Worm (Caenorhabditis elegans) whole organism, L1 larva: ENCODE results near the gene C45B11.2.
A peak's percentile ranks its signal among the peaks of the same experiment; 100 is the strongest.

Experiments used
- C34B4.2 ChIP-seq: sonication (generic microtip); optimal IDR thresholded peaks from 2 replicates; lab custom pipeline; 2017; ENCODE audit warnings: mild to moderate bottlenecking, missing genetic modification characterization, missing compliant biosample characterization
- aha-1 ChIP-seq: fragments of 150-350 bp; optimal IDR thresholded peaks from 2 replicates; lab custom pipeline; 2014; ENCODE audit warnings: missing biosample characterization, missing genetic modification characterization
- alr-1 ChIP-seq: fragments of 200-800 bp; sonication (Bioruptor generic); optimal IDR thresholded peaks from 2 replicates; lab custom pipeline; 2018; ENCODE audit warnings: borderline replicate concordance, mild to moderate bottlenecking, missing genetic modification characterization, missing compliant biosample characterization
- aly-2 ChIP-seq: fragments of 150-350 bp; optimal IDR thresholded peaks from 2 replicates; lab custom pipeline; 2014; ENCODE audit warnings: missing biosample characterization, missing genetic modification characterization
- blmp-1 ChIP-seq: fragments of 150-350 bp; optimal IDR thresholded peaks from 2 replicates; lab custom pipeline; 2014; ENCODE audit warnings: missing biosample characterization, missing genetic modification characterization
- ceh-63 ChIP-seq: fragments of 200-800 bp; sonication (Bioruptor generic); optimal IDR thresholded peaks from 2 replicates; lab custom pipeline; 2018; ENCODE audit warnings: mild to moderate bottlenecking, missing genetic modification characterization, missing compliant biosample characterization
- ceh-82 ChIP-seq, 3 experiments: fragments of 150-350 bp in 1 of 3; sonication (generic microtip) in 2 of 3; optimal IDR thresholded peaks; 2 replicates each; lab custom pipeline; 2014 to 2017; ENCODE audit warnings: missing biosample characterization in 3 of 3, missing genetic modification characterization in 3 of 3
- dpl-1 ChIP-seq, 3 experiments: fragments of 150-350 bp in 2 of 3; sonication (generic microtip) in 1 of 3; optimal IDR thresholded peaks; 2 replicates each; lab custom pipeline; 2014 to 2017; ENCODE audit warnings: missing biosample characterization in 3 of 3, missing genetic modification characterization in 3 of 3, missing genetic modification reagents in 3 of 3
- efl-1 ChIP-seq, 4 experiments: fragments of 150-350 bp; optimal IDR thresholded peaks in 3 of 4; peaks in 1 of 4; 1 replicate in 1 of 4; 2 replicates in 3 of 4; lab custom pipeline; 2014; ENCODE audit warnings: missing biosample characterization in 2 of 4, missing genetic modification characterization in 2 of 4, missing genetic modification reagents in 2 of 4
- elt-3 ChIP-seq, 6 experiments: fragments of 150-350 bp in 1 of 6; sonication (generic microtip); optimal IDR thresholded peaks; 2 replicates each; lab custom pipeline; 2017 to 2018; ENCODE audit warnings: missing biosample characterization in 6 of 6, missing genetic modification characterization in 6 of 6, inconsistent platforms in 1 of 6
- fkh-10 ChIP-seq: sonication (generic microtip); optimal IDR thresholded peaks from 2 replicates; lab custom pipeline; 2017; ENCODE audit warnings: missing biosample characterization, missing genetic modification reagents, missing genetic modification characterization
- grh-1 ChIP-seq: fragments of 200-800 bp; sonication (Bioruptor generic); IDR thresholded peaks from 2 replicates; pipeline ENCODE4 v1.3.6; 2022; ENCODE audit warnings: missing genetic modification reagents, missing genetic modification characterization, missing compliant biosample characterization
- irx-1 ChIP-seq: sonication (generic microtip); optimal IDR thresholded peaks from 2 replicates; lab custom pipeline; 2016; ENCODE audit warnings: missing genetic modification characterization, missing compliant biosample characterization
- isw-1 ChIP-seq: fragments of 200-800 bp; sonication (Bioruptor generic); IDR thresholded peaks from 2 replicates; pipeline ENCODE4 v1.3.6; 2022; ENCODE audit warnings: missing genetic modification characterization, missing compliant biosample characterization
- jun-1 ChIP-seq: fragments of 150-350 bp; optimal IDR thresholded peaks from 2 replicates; lab custom pipeline; 2014; ENCODE audit warnings: missing biosample characterization, missing genetic modification reagents, missing genetic modification characterization
- lin-13 ChIP-seq: fragments of 150-350 bp; optimal IDR thresholded peaks from 2 replicates; lab custom pipeline; 2014; ENCODE audit warnings: missing biosample characterization, missing genetic modification reagents, missing genetic modification characterization
- lin-14 ChIP-seq: fragments of 200-800 bp; sonication (Bioruptor generic); optimal IDR thresholded peaks from 2 replicates; lab custom pipeline; 2018; ENCODE audit warnings: mild to moderate bottlenecking, missing genetic modification characterization, moderate library complexity, missing compliant biosample characterization
- lin-15B ChIP-seq: fragments of 150-350 bp; sonication (generic microtip); optimal IDR thresholded peaks from 3 replicates; lab custom pipeline; 2014; ENCODE audit warnings: missing biosample characterization, missing genetic modification characterization
- lin-35 ChIP-seq, 2 experiments: fragments of 150-350 bp; optimal IDR thresholded peaks; 2 replicates each; lab custom pipeline; 2014; ENCODE audit warnings: missing biosample characterization in 2 of 2, missing genetic modification characterization in 2 of 2, missing genetic modification reagents in 2 of 2
- lir-3 ChIP-seq: sonication (generic microtip); optimal IDR thresholded peaks from 2 replicates; lab custom pipeline; 2016; ENCODE audit warnings: mild to moderate bottlenecking, missing genetic modification characterization, moderate library complexity, missing compliant biosample characterization; ENCODE audit not compliant: poor library complexity
- lsy-2 ChIP-seq, 2 experiments: fragments of 150-350 bp; optimal IDR thresholded peaks; 2 replicates each; lab custom pipeline; 2014; ENCODE audit warnings: missing biosample characterization in 2 of 2, missing genetic modification characterization in 2 of 2
- mdl-1 ChIP-seq, 2 experiments: fragments of 150-350 bp; optimal IDR thresholded peaks; 2 replicates each; lab custom pipeline; 2014 to 2017; ENCODE audit warnings: missing biosample characterization in 2 of 2, missing genetic modification characterization in 2 of 2, inconsistent platforms in 1 of 2
- nhr-12 ChIP-seq: sonication (generic microtip); optimal IDR thresholded peaks from 2 replicates; lab custom pipeline; 2017; ENCODE audit warnings: missing biosample characterization, missing genetic modification characterization
- nhr-19 ChIP-seq: fragments of 200-800 bp; sonication (Bioruptor generic); conservative IDR thresholded peaks from 2 replicates; pipeline ENCODE4 v1.3.6; 2022; ENCODE audit warnings: missing genetic modification characterization, missing compliant biosample characterization
- nhr-47 ChIP-seq: sonication (generic microtip); optimal IDR thresholded peaks from 2 replicates; lab custom pipeline; 2016; ENCODE audit warnings: mild to moderate bottlenecking, missing genetic modification characterization, moderate library complexity, missing compliant biosample characterization
- nhr-71 ChIP-seq: sonication (generic microtip); optimal IDR thresholded peaks from 2 replicates; lab custom pipeline; 2016; ENCODE audit warnings: mild to moderate bottlenecking, missing genetic modification characterization, moderate library complexity, missing compliant biosample characterization
- nhr-76 ChIP-seq: sonication (generic microtip); optimal IDR thresholded peaks from 2 replicates; lab custom pipeline; 2017; ENCODE audit warnings: missing biosample characterization, missing genetic modification characterization
- nhr-77 ChIP-seq: fragments of 150-350 bp; optimal IDR thresholded peaks from 2 replicates; lab custom pipeline; 2014; ENCODE audit warnings: missing biosample characterization, missing genetic modification characterization
- nhr-84 ChIP-seq: sonication (generic microtip); optimal IDR thresholded peaks from 2 replicates; lab custom pipeline; 2017; ENCODE audit warnings: missing biosample characterization, missing genetic modification characterization
- nhr-85 ChIP-seq: sonication (generic microtip); peaks from one replicate; lab custom pipeline; 2016; ENCODE audit warnings: missing genetic modification characterization, inconsistent platforms, missing compliant biosample characterization
- nhr-90 ChIP-seq: sonication (generic microtip); optimal IDR thresholded peaks from 2 replicates; lab custom pipeline; 2016; ENCODE audit warnings: mild to moderate bottlenecking, missing genetic modification characterization, missing compliant biosample characterization; ENCODE audit not compliant: poor library complexity
- pax-3 ChIP-seq: fragments of 200-800 bp; sonication (Bioruptor generic); optimal IDR thresholded peaks from 2 replicates; lab custom pipeline; 2018; ENCODE audit warnings: mild to moderate bottlenecking, missing genetic modification characterization, moderate library complexity, missing compliant biosample characterization
- pqm-1 ChIP-seq: sonication (generic microtip); optimal IDR thresholded peaks from 3 replicates; lab custom pipeline; 2017; ENCODE audit warnings: missing biosample characterization, missing genetic modification characterization
- rnt-1 ChIP-seq: sonication (generic microtip); optimal IDR thresholded peaks from 2 replicates; lab custom pipeline; 2016; ENCODE audit warnings: mild to moderate bottlenecking, missing genetic modification characterization, moderate library complexity, missing compliant biosample characterization
- snu-23 ChIP-seq: sonication (generic microtip); optimal IDR thresholded peaks from 2 replicates; lab custom pipeline; 2016; ENCODE audit warnings: missing genetic modification characterization, missing compliant biosample characterization
- sox-4 ChIP-seq: sonication (generic microtip); optimal IDR thresholded peaks from 2 replicates; lab custom pipeline; 2016; ENCODE audit warnings: missing genetic modification characterization, missing compliant biosample characterization
- sptf-1 ChIP-seq: fragments of 150-350 bp; optimal IDR thresholded peaks from 2 replicates; lab custom pipeline; 2014; ENCODE audit warnings: missing biosample characterization, missing genetic modification characterization
- tbx-2 ChIP-seq: sonication (generic microtip); optimal IDR thresholded peaks from 2 replicates; lab custom pipeline; 2016; ENCODE audit warnings: missing genetic modification characterization, missing compliant biosample characterization
- unc-30 ChIP-seq: sonication (generic microtip); optimal IDR thresholded peaks from 2 replicates; lab custom pipeline; 2017; ENCODE audit warnings: missing biosample characterization, missing genetic modification characterization
- unc-62 ChIP-seq: fragments of 150-350 bp; optimal IDR thresholded peaks from 2 replicates; lab custom pipeline; 2014; ENCODE audit warnings: missing biosample characterization, missing genetic modification reagents, missing genetic modification characterization
- unc-86 ChIP-seq: sonication (generic microtip); optimal IDR thresholded peaks from 2 replicates; lab custom pipeline; 2016; ENCODE audit warnings: missing genetic modification characterization, missing compliant biosample characterization
- vab-15 ChIP-seq: sonication (generic microtip); optimal IDR thresholded peaks from 2 replicates; lab custom pipeline; 2017; ENCODE audit warnings: missing genotype, mild to moderate bottlenecking, missing genetic modification characterization, missing compliant biosample characterization
- zip-4 ChIP-seq: fragments of 200-800 bp; sonication (Bioruptor generic); optimal IDR thresholded peaks from 2 replicates; lab custom pipeline; 2018; ENCODE audit warnings: mild to moderate bottlenecking, missing genetic modification characterization, moderate library complexity, missing compliant biosample characterization
- ztf-4 ChIP-seq: fragments of 150-350 bp; optimal IDR thresholded peaks from 2 replicates; lab custom pipeline; 2014; ENCODE audit warnings: missing biosample characterization, missing genetic modification characterization

C45B11.2 gene

DNA sequence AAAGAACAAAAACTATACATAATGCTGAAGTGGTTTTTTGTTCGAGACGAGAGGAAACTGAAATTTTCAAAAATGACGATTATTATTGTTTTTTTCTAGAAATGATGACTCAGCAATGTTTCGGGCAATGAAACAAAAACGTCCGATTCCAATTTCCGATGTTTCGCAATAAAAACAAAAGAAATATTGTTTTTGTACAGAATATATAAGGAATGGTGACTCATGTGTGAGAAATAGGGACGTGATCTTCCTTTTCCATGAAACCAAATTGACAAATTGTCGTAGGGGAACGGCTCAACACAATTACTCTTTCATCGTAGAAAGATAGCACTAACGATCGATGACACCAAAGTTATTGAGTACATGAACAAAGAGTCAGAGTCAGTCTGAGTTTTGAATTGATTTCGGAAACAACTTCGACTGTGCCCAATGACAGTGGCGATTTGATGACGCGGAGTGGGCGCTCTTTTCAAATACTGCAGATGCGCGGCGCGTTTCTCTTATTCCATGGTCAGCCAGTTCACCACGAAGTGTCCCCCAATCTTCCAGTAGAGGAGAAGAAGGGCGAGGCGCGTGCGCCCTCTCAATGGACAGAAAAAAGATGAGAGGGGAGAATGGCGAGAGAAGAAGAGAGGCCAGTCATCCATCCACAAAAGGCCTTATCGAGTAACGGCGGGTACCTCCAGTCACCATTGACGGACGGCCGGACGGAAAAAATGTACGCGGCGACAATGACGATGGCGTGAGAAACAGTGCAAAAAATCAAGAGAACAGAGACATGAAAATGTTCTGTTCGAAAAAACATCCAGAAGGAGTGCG, 32.9 kb downstream of the C45B11.2 start (continued):
- TF ChIP-seq zip-4 (GFP tag; lab: Kevin White, UChicago), result peak; percentile 19
- peak; percentile 1 for TF ChIP-seq lin-13 (GFP tag; lab: Kevin White, UChicago)
- no peak for TF ChIP-seq pqm-1 (tag; lab: Kevin White, UChicago)
- TF ChIP-seq nhr-77 (tag; lab: Kevin White, UChicago), result no peak
- TF ChIP-seq snu-23 (GFP tag; lab: Kevin White, UChicago), result peak; percentile 45
- no peak for TF ChIP-seq irx-1 (tag; lab: Kevin White, UChicago)
- no peak for TF ChIP-seq efl-1 (optimal IDR thresholded peaks at IDR 0.05; lab: Kevin White, UChicago)
- TF ChIP-seq efl-1 (GFP tag; optimal IDR thresholded peaks at IDR 0.05 in 1 of 2; lab: Kevin White, UChicago), result peak in 1 of 2 experiments; percentile 67
- TF ChIP-seq aha-1 (tag; lab: Kevin White, UChicago), result no peak
- TF ChIP-seq isw-1 (GFP tag; lab: Robert Waterston, UW), result no peak
- TF ChIP-seq lin-15B, result no peak
- TF ChIP-seq grh-1 (GFP tag; lab: Robert Waterston, UW), result peak; percentile 36; the same call in 1 of the 2 replicates
- no peak; the same call in 1 of the 2 replicates for TF ChIP-seq nhr-19
- TF ChIP-seq blmp-1, result peak; percentile 35
- peak; percentile 3 for TF ChIP-seq nhr-71
- TF ChIP-seq lin-35 (GFP tag; optimal IDR thresholded peaks at IDR 0.05; lab: Kevin White, UChicago), result peak in 1 of 2 experiments; percentile 19
- no peak for TF ChIP-seq unc-62 (GFP tag; lab: Kevin White, UChicago)
- peak; percentile 79 for TF ChIP-seq lin-14
- TF ChIP-seq vab-15 (tag; lab: Kevin White, UChicago), result no peak
- TF ChIP-seq unc-86 (tag; lab: Kevin White, UChicago), result peak; percentile 14
- TF ChIP-seq ceh-63 (GFP tag; lab: Kevin White, UChicago), result no peak
- TF ChIP-seq tbx-2, result no peak
- peak in 1 of 2 experiments; percentile 51 for TF ChIP-seq mdl-1 (tag; optimal IDR thresholded peaks at IDR 0.05; lab: Kevin White, UChicago)

ce11 chrV:11076028-11076402, 33.5 kb downstream of the C45B11.2 start:
- TF ChIP-seq ztf-4 (tag; lab: Kevin White, UChicago) (peak; percentile 26), nhr-84 (tag; lab: Kevin White, UChicago) (no peak), rnt-1 (tag; lab: Kevin White, UChicago) (no peak), nhr-85 (tag; lab: Kevin White, UChicago) (peak; percentile 41)
- TF ChIP-seq, all 84 proteins: peak for 2

- no peak for TF ChIP-seq ceh-63 (GFP tag; lab: Kevin White, UChicago)
- no peak for TF ChIP-seq zip-4 (GFP tag; lab: Kevin White, UChicago)
- no peak for TF ChIP-seq blmp-1
- peak; percentile 27 for TF ChIP-seq nhr-90 (tag; lab: Kevin White, UChicago)
- TF ChIP-seq fkh-10 (GFP tag; lab: Kevin White, UChicago), result no peak
- peak; percentile 96 for TF ChIP-seq aly-2
- TF ChIP-seq alr-1 (tag; lab: Kevin White, UChicago), result no peak
- TF ChIP-seq lin-14, result peak; percentile 12
- no peak for TF ChIP-seq sptf-1
- TF ChIP-seq grh-1 (GFP tag; lab: Robert Waterston, UW), result no peak
- TF ChIP-seq dpl-1 (GFP tag; optimal IDR thresholded peaks at IDR 0.05; lab: Kevin White, UChicago), result peak in 1 of 3 experiments; percentile 3
- peak; percentile 44 for TF ChIP-seq nhr-85 (tag; lab: Kevin White, UChicago)
- no peak for TF ChIP-seq nhr-76 (tag; lab: Kevin White, UChicago)
- no peak for TF ChIP-seq jun-1 (tag; lab: Kevin White, UChicago)
- peak; percentile 50 for TF ChIP-seq snu-23 (GFP tag; lab: Kevin White, UChicago)
- no peak for TF ChIP-seq pqm-1 (tag; lab: Kevin White, UChicago)
- peak in 1 of 2 experiments; percentile 18 for TF ChIP-seq lsy-2 (tag; optimal IDR thresholded peaks at IDR 0.05; lab: Kevin White, UChicago)
- no peak for TF ChIP-seq ceh-82 (tag; optimal IDR thresholded peaks at IDR 0.05; lab: Kevin White, UChicago)
- no peak for TF ChIP-seq pax-3 (tag; lab: Kevin White, UChicago)
- TF ChIP-seq unc-30, result no peak
- peak in 1 of 6 experiments; percentile 21 for TF ChIP-seq elt-3 (tag; optimal IDR thresholded peaks at IDR 0.05; lab: Kevin White, UChicago)
- peak; percentile 37 for TF ChIP-seq lin-13 (GFP tag; lab: Kevin White, UChicago)
- no peak; the same call in 1 of the 2 replicates for TF ChIP-seq nhr-19
- TF ChIP-seq ztf-4 (tag; lab: Kevin White, UChicago), result no peak
- TF ChIP-seq efl-1 (optimal IDR thresholded peaks at IDR 0.05; lab: Kevin White, UChicago), result no peak
- TF ChIP-seq efl-1 (GFP tag; optimal IDR thresholded peaks at IDR 0.05 in 1 of 2; lab: Kevin White, UChicago), result peak in 1 of 2 experiments; percentile 76
- TF ChIP-seq nhr-12 (tag; lab: Kevin White, UChicago), result no peak
- peak; percentile 27 for TF ChIP-seq nhr-47 (tag; lab: Kevin White, UChicago)
- TF ChIP-seq nhr-84 (tag; lab: Kevin White, UChicago), result no peak
- no peak for TF ChIP-seq lir-3
- no peak for TF ChIP-seq sox-4 (tag; lab: Kevin White, UChicago)
- TF ChIP-seq C34B4.2 (tag; lab: Kevin White, UChicago), result no peak
Observed at ce11 chrV:11076403-11076802, 33.9 kb downstream of the C45B11.2 start.
